Worm (Caenorhabditis elegans) whole organism, L2 larva: Measurements from ENCODE around the gene ave-1.

ENCODE experiments used
- F13H6.1 ChIP-seq: sonication (generic microtip); optimal IDR thresholded peaks from 2 replicates; lab custom pipeline; 2016; ENCODE audit warnings: missing genetic modification characterization, missing compliant biosample characterization
- aly-2 ChIP-seq: fragments of 150-350 bp; optimal IDR thresholded peaks from 2 replicates; lab custom pipeline; 2014; ENCODE audit warnings: missing biosample characterization, missing genetic modification characterization
- ceh-82 ChIP-seq: fragments of 150-350 bp; optimal IDR thresholded peaks from 2 replicates; lab custom pipeline; 2014; ENCODE audit warnings: missing biosample characterization, missing genetic modification characterization
- egl-27 ChIP-seq: sonication (generic microtip); optimal IDR thresholded peaks from 3 replicates; lab custom pipeline; 2017; ENCODE audit warnings: missing biosample characterization, missing genetic modification reagents, missing genetic modification characterization
- lin-39 ChIP-seq: fragments of 150-350 bp; optimal IDR thresholded peaks from 2 replicates; lab custom pipeline; 2014; ENCODE audit warnings: missing biosample characterization, missing genetic modification reagents, missing genetic modification characterization
- mab-5 ChIP-seq: fragments of 150-350 bp; optimal IDR thresholded peaks from 2 replicates; lab custom pipeline; 2014; ENCODE audit warnings: missing biosample characterization, missing genetic modification characterization
- nhr-11 ChIP-seq: fragments of 150-350 bp; optimal IDR thresholded peaks from 2 replicates; lab custom pipeline; 2014; ENCODE audit warnings: missing biosample characterization, missing genetic modification characterization
- sem-4 ChIP-seq: fragments of 150-350 bp; optimal IDR thresholded peaks from 2 replicates; lab custom pipeline; 2014; ENCODE audit warnings: missing biosample characterization, missing genetic modification reagents, missing genetic modification characterization
- snpc-4 ChIP-seq: fragments of 150-350 bp; optimal IDR thresholded peaks from 2 replicates; lab custom pipeline; 2014; ENCODE audit warnings: missing biosample characterization, missing genetic modification characterization
- unc-39 ChIP-seq: fragments of 150-350 bp; optimal IDR thresholded peaks from 2 replicates; lab custom pipeline; 2014; ENCODE audit warnings: missing biosample characterization, missing genetic modification characterization

ave-1 gene

DNA sequence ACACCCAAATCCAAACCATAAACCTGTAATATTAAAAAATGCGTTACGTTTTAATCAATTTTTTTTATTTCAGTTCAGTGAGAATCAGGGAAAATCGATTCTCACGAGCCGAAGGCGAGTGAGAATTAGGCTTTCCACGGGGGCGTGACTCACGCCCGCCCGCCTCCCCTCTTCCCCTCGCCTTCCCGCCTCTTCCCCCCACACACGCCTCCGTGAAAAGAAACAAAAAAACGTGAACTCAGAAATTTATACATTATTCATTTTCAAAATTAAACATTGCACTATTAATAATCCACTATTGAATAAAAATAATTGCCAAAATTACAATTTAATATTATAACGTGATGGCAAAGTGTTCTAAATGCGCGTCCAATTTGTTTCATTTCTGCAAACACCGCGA lies 49.0 kb downstream of the ave-1 start:
- TF ChIP-seq snpc-4 (tag; lab: Kevin White, UChicago) (no peak), F13H6.1 (no peak), ceh-82 (tag; lab: Kevin White, UChicago) (no peak), aly-2 (tag; lab: Kevin White, UChicago) (no peak), egl-27 (no peak), lin-39 (tag; lab: Kevin White, UChicago) (no peak), nhr-11 (no peak), sem-4 (tag; lab: Kevin White, UChicago) (no peak), mab-5 (tag; lab: Kevin White, UChicago) (no peak), unc-39 (tag; lab: Kevin White, UChicago) (no peak)
